Fruit fly (Drosophila melanogaster) whole organism, larva: ENCODE results near the gene CG32085.

Experiments used
- noc ChIP-seq: fragments of 200-800 bp; sonication (Bioruptor generic); optimal IDR thresholded peaks from 3 replicates; lab custom pipeline; 2019; ENCODE audit warnings: missing biosample characterization, mild to moderate bottlenecking, missing genetic modification characterization, moderate library complexity

CG32085 gene

DNA sequence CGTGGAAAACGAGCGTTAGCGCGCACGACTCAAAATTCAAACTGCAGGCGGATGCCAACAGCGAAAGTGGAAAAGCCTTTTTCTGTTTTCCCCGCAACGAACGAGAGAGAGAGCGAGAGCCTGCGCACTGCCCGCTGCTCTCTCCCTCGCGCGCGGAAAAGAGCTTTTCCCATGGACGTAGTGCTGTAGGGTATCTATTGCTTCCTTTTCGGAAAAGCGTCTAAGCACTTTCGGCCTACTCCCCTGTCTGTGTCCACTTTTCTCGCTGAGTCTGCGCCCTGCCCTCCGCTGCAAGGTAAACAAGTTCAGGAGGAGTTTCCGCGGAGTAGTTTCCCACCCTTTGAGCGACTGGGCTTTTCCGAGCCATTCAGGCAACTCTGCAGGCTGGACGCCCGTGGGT, at the start of gene CG32085:
Gene CG32085, minus strand, starts transcription at position 47 of the 400 bp plus-strand sequence.
- TF ChIP-seq noc (tag; lab: Kevin White, UChicago) = no peak

DNA sequence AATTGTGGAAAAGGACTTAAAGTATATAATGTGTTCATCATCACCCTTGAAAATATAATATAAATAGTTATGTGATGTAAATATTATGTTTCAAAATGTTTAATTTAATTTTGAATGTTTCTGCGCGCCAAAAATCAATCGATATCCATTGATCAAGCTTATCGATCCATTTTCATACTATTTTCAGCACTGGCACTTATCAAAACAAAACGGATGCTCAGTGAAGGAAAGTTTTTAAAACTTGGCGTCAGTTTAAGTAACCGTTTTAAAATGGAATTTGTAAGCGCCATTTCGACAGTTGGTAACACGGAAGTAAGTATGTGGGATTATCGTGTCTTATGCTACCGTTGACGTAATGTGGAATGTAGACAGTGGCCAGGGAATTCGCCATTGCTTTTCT, 48.0 kb upstream of the CG32085 start, which contains the start of gene sunn:
Gene sunn, plus strand, starts transcription at position 202 of the 400 bp plus-strand sequence.
- TF ChIP-seq noc (tag; lab: Kevin White, UChicago) = no peak

DNA sequence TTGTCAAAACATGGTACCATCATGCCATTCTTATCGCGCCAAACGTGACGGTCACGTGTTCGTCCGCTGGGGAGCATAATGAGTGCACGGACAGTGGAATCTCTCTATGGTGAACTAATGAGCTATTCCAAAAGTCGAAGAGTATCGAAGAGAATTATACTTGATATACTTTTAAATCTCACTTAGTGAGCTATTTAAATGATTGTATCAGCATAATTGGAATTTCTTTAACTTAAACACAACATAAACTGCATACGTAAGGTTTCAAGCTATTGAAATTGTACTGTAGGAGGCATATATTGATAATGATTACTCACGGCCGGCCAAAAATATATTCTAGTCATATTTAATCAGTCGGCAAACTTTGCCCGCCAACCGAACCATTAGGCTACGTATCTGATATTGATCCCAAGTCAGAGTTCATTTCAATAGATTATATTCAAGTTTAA, 41.4 kb upstream of the CG32085 start:
- peak; percentile 83 for TF ChIP-seq noc (tag; lab: Kevin White, UChicago)

DNA sequence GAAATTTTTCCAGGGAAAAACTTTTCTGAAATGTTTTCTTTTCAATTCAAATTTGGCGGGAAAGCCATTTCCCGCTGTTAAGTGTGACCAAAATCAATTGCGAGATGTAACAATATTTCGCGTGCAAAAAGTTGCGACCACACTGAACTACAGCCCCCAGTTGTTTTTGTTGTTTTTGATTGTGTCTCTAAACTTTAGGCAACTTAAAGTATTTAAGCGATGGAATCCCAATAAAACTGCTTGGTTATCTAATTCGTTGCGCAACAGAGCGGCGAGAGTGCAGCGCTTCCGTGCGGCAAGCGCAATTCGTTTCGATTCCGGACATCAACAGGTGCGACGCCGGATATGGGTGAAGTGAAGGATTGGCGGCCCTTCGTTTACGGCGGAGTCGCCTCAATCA, 40.6 kb upstream of the CG32085 start, which contains the start of gene Bmcp:
Gene Bmcp, plus strand, starts transcription at position 155 of the 400 bp plus-strand sequence.
- TF ChIP-seq noc (tag; lab: Kevin White, UChicago) = no peak

- no peak for TF ChIP-seq noc (tag; lab: Kevin White, UChicago)
These were observed 37.8 kb upstream of the CG32085 start for dm6 chr3L:11717993-11718392.

- TF ChIP-seq noc (tag; lab: Kevin White, UChicago) = no peak
These were observed 37.2 kb upstream of the CG32085 start for dm6 chr3L:11717300-11717699.

DNA sequence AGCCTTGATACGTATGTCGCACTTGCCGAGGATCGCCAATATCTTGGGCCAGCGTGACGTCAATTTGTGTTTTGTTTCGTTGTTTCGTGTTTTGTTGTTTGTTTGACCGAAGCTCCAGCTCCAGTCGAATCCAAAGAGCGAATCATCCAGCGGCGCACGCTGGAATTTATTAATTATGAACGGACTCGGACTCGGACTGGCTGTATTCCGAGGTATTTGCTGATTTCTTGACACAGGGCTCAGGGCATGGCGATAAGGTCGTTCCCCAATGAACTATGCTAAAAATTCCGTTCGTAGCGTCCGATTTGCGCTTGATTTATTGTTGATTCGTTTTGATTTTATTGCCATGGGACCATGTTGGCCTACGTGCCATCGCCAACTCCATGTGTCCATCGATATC, 36.8 kb upstream of the CG32085 start:
- TF ChIP-seq noc (tag; lab: Kevin White, UChicago) = no peak

- TF ChIP-seq noc (tag; lab: Kevin White, UChicago) = no peak
These were observed 36.2 kb upstream of the CG32085 start for dm6 chr3L:11716347-11716746.

DNA sequence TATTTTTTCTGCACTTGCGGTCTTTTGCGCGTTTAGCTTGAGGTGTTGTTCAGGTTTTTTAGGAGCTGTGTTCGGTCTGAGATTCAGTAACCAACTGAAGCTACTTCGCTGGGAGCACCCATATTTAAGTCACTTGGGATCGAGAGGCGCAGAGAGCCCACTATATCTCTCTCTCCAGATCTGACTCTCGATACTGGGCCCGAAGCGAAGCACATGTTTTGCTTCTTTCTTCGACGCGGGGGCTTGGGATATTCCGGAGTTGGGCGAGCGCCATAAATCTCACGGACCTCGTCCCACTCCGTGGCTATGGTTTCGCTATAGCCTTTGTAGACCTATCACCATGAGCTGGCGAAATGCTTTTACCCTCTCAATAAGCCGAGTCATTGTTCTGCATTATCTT, 35.0 kb upstream of the CG32085 start, which contains the start of gene CG14132:
Gene CG14132, minus strand, starts transcription at position 99 of the 400 bp plus-strand sequence.
- no peak for TF ChIP-seq noc (tag; lab: Kevin White, UChicago)

dm6 chr3L:11712839-11713238, 32.7 kb upstream of the CG32085 start:
- TF ChIP-seq noc (tag; lab: Kevin White, UChicago) = no peak

dm6 chr3L:11711789-11712188, 31.6 kb upstream of the CG32085 start:
- no peak for TF ChIP-seq noc (tag; lab: Kevin White, UChicago)

DNA sequence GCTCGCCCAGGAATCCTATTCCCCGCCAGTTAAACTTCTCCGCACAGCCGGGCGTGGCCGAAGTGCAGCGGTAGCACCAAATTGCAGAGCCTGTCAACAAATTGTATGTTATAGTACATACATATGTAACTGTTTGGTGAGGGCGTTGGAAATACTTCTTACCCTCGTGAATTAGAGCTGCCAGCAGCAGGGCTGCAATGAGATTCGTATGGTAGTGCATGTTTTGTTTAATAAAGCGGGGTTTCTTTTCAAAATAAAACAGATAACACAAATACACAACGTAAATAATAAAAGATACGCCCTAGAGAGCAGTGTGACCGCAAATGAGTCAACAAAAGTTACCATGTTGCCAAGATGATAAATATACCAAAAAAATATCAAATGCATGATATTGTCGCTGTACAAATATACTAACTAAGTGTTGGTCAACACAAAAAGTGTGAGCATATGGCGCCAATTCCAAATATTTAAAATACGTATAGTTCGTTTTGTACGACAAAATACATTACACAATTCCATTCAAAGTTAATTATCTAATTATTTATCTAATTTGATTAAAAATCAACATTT, 31.0 kb upstream of the CG32085 start, which contains the start of gene crim:
Gene crim, minus strand, starts transcription at position 328 of the 570 bp plus-strand sequence.
- no peak for TF ChIP-seq noc (tag; lab: Kevin White, UChicago)

- no peak for TF ChIP-seq noc (tag; lab: Kevin White, UChicago)
These were observed 28.5 kb upstream of the CG32085 start, which contains the start of the genes Ccdc56 and mtTFB1 for dm6 chr3L:11708633-11709116. TSS of gene Ccdc56 (plus strand) at chr3L:11708979. TSS of gene mtTFB1 (plus strand) at chr3L:11708979.

DNA sequence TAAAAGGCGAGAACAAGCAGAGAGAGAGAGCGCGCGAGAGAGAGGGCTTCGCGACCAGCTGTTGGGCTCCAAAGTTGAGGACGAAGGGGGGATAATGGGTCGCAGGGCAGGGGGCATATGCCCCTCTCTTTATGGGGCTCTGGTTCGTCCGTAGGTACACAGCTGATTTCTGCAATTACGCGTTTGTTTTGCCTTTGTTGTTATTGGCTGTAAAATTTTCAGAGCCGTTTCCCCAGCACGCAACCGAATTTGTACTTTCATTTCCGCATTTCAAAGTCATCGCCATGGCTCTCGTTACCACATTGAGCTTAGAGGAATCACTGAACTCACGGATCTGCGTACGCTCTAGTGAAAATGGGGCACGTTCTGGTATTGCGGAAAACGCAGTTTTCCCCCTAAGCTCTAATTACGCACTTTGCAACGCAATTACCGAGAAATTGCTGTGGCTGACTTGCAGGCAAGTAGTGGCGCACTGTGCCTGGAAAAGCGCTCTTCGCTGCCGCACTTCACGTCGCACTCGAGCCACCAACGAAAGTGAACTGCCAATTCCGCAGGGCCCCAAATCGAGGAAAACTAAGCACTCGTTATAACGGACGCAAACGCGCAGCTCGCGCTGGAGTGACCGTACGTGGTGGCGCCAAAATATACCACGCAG, 28.0 kb upstream of the CG32085 start, which contains the start of gene CG11658:
Gene CG11658, minus strand, starts transcription at position 576 of the 655 bp plus-strand sequence.
- peak; percentile 12 for TF ChIP-seq noc (tag; lab: Kevin White, UChicago)

DNA sequence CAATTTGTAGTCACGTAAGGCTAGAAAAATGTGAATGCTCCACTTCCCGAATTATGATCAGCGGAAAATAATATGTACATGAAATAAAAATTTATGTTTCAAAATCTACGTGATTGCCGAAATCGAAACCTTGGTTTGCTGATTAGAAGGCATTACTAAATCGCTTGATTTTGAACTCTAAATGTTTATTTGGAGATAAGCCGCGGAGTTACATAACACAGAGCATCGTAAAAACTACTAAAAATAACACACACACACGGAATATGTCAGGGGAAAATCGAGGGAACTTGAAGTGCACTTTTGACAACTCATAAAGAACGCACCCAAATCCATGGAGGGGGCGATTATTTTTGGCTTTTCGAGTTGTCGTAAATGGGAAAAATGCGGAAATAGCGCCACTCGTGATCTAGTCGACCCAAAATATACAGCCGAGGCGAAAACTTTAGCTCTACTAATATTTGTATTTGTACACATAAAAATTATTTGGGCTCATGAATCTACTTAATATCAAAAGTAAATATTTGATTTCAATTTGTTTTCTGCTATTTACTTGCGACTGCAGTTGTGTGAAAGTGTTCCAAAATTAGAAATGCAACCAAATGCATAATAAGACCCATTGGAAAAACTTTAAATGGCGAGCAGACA, 24.9 kb upstream of the CG32085 start:
- no peak for TF ChIP-seq noc (tag; lab: Kevin White, UChicago)

- TF ChIP-seq noc (tag; lab: Kevin White, UChicago) = no peak
These were observed 23.4 kb upstream of the CG32085 start for dm6 chr3L:11703579-11703978.
